Fruit fly (Drosophila melanogaster) Kc167 (cell line): ENCODE results near the gene CG14370.

Experiments
- Myc ChIP-seq: fragments of >200 bp; optimal IDR thresholded peaks from 2 replicates; lab custom pipeline; 2017; ENCODE audit warnings: missing external identifiers
- Sin3A ChIP-seq: fragments of >200 bp; optimal IDR thresholded peaks from 2 replicates; lab custom pipeline; 2018; ENCODE audit warnings: missing external identifiers
- h ChIP-seq: fragments of >200 bp; optimal IDR thresholded peaks from 3 replicates; lab custom pipeline; 2018; ENCODE audit warnings: missing external identifiers
- insv ChIP-seq: fragments of >200 bp; optimal IDR thresholded peaks from 3 replicates; lab custom pipeline; 2018; ENCODE audit warnings: missing external identifiers
- psq ChIP-seq: fragments of >200 bp; optimal IDR thresholded peaks from 2 replicates; lab custom pipeline; 2017; ENCODE audit warnings: missing external identifiers
- ttk ChIP-seq: sonication (Bioruptor generic); optimal IDR thresholded peaks from 2 replicates; lab custom pipeline; 2017; ENCODE audit warnings: missing external identifiers

CG14370 gene

dm6 chr3R:13587697-13588096 is at the start of gene CG14370:
Gene CG14370 (plus strand): TSS chr3R:13587997.
- TF ChIP-seq Sin3A, result no peak

- TF ChIP-seq Sin3A (no peak), ttk (no peak), h (lab: Kevin White, UChicago) (no peak), insv (lab: Kevin White, UChicago) (no peak), Myc (lab: Kevin White, UChicago) (no peak), psq (lab: Kevin White, UChicago) (no peak)
These were observed 49.0 kb upstream of the CG14370 start for dm6 chr3R:13538723-13539269.

dm6 chr3R:13545300-13545699 is 42.5 kb upstream of the CG14370 start, which contains the start of gene CG31337:
Gene CG31337 (minus strand): TSS chr3R:13545400.
- no peak for TF ChIP-seq ttk
- no peak for TF ChIP-seq Sin3A
- no peak for TF ChIP-seq insv (lab: Kevin White, UChicago)
- TF ChIP-seq psq (lab: Kevin White, UChicago), result no peak
- TF ChIP-seq h (lab: Kevin White, UChicago), result no peak
- no peak for TF ChIP-seq Myc (lab: Kevin White, UChicago)

dm6 chr3R:13547729-13548440 is 39.9 kb upstream of the CG14370 start:
- no peak for TF ChIP-seq psq (lab: Kevin White, UChicago)
- TF ChIP-seq Sin3A, result no peak

dm6 chr3R:13548441-13548818 is 39.4 kb upstream of the CG14370 start:
- TF ChIP-seq psq (lab: Kevin White, UChicago), result no peak
- no peak for TF ChIP-seq h (lab: Kevin White, UChicago)
- no peak for TF ChIP-seq Sin3A
- TF ChIP-seq Myc (lab: Kevin White, UChicago), result no peak
- no peak for TF ChIP-seq ttk
- no peak for TF ChIP-seq insv (lab: Kevin White, UChicago)

dm6 chr3R:13549515-13549914 is 38.3 kb upstream of the CG14370 start:
- TF ChIP-seq ttk, result no peak
- TF ChIP-seq psq (lab: Kevin White, UChicago), result no peak
- no peak for TF ChIP-seq Sin3A
- TF ChIP-seq insv (lab: Kevin White, UChicago), result no peak
- no peak for TF ChIP-seq Myc (lab: Kevin White, UChicago)
- TF ChIP-seq h (lab: Kevin White, UChicago), result no peak

- TF ChIP-seq ttk (no peak), insv (lab: Kevin White, UChicago) (no peak), Myc (lab: Kevin White, UChicago) (no peak), Sin3A (no peak), psq (lab: Kevin White, UChicago) (no peak), h (lab: Kevin White, UChicago) (no peak)
These were observed 34.5 kb upstream of the CG14370 start for dm6 chr3R:13553152-13553874.

dm6 chr3R:13553875-13554399 is 33.9 kb upstream of the CG14370 start:
- TF ChIP-seq psq (lab: Kevin White, UChicago) (no peak), insv (lab: Kevin White, UChicago) (no peak), Sin3A (no peak), ttk (no peak), Myc (lab: Kevin White, UChicago) (no peak), h (lab: Kevin White, UChicago) (no peak)

- TF ChIP-seq insv (lab: Kevin White, UChicago), result no peak
- no peak for TF ChIP-seq h (lab: Kevin White, UChicago)
- no peak for TF ChIP-seq ttk
- no peak for TF ChIP-seq Sin3A
- no peak for TF ChIP-seq psq (lab: Kevin White, UChicago)
- TF ChIP-seq Myc (lab: Kevin White, UChicago), result no peak
These were observed 4.8 kb downstream of the CG14370 start, which contains the start of gene CG14369 for dm6 chr3R:13592557-13592956. Gene CG14369 (minus strand): TSS chr3R:13592657.

dm6 chr3R:13596409-13596808 is 8.6 kb downstream of the CG14370 start:
- TF ChIP-seq Sin3A (no peak), h (lab: Kevin White, UChicago) (no peak), psq (lab: Kevin White, UChicago) (no peak), insv (lab: Kevin White, UChicago) (no peak), ttk (no peak), Myc (lab: Kevin White, UChicago) (no peak)

dm6 chr3R:13600539-13600938 is 12.7 kb downstream of the CG14370 start:
- TF ChIP-seq Sin3A, result no peak
- TF ChIP-seq h (lab: Kevin White, UChicago), result no peak
- no peak for TF ChIP-seq insv (lab: Kevin White, UChicago)
- no peak for TF ChIP-seq Myc (lab: Kevin White, UChicago)
- no peak for TF ChIP-seq ttk
- no peak for TF ChIP-seq psq (lab: Kevin White, UChicago)

- TF ChIP-seq ttk (no peak), Sin3A (no peak), h (lab: Kevin White, UChicago) (no peak), Myc (lab: Kevin White, UChicago) (no peak), psq (lab: Kevin White, UChicago) (no peak), insv (lab: Kevin White, UChicago) (no peak)
These were observed 21.3 kb downstream of the CG14370 start, which contains the start of gene CG9759 for dm6 chr3R:13609146-13609545. Gene CG9759 (minus strand): TSS chr3R:13609246.
